Worm (Caenorhabditis elegans) whole organism, late embryonic: ENCODE results near the gene K11D12.7.

ENCODE experiments used
- Y22D7AL.16 ChIP-seq: sonication (generic microtip); optimal IDR thresholded peaks from 2 replicates; lab custom pipeline; 2016; ENCODE audit warnings: missing genetic modification characterization, missing compliant biosample characterization
- ama-1 ChIP-seq: fragments of 150-350 bp; optimal IDR thresholded peaks from 2 replicates; lab custom pipeline; 2014
- hlh-15 ChIP-seq: sonication (generic microtip); optimal IDR thresholded peaks from 2 replicates; lab custom pipeline; 2016; ENCODE audit warnings: missing genetic modification characterization, missing compliant biosample characterization
- hlh-30 ChIP-seq: sonication (generic microtip); optimal IDR thresholded peaks from 2 replicates; lab custom pipeline; 2017; ENCODE audit warnings: antibody characterized with exemption, missing genetic modification characterization, missing compliant biosample characterization; ENCODE audit not compliant: insufficient read depth
- nhr-11 ChIP-seq: fragments of 150-350 bp; optimal IDR thresholded peaks from 2 replicates; lab custom pipeline; 2014; ENCODE audit warnings: missing biosample characterization, missing genetic modification characterization
- npax-4 ChIP-seq: sonication (generic microtip); optimal IDR thresholded peaks from 2 replicates; lab custom pipeline; 2016; ENCODE audit warnings: missing genetic modification characterization, missing compliant biosample characterization
- pha-4 ChIP-seq: fragments of 150-350 bp; optimal IDR thresholded peaks from 2 replicates; lab custom pipeline; 2018; ENCODE audit warnings: missing biosample characterization, missing genetic modification reagents, missing genetic modification characterization
- tbx-2 ChIP-seq: sonication (generic microtip); optimal IDR thresholded peaks from 2 replicates; lab custom pipeline; 2016; ENCODE audit warnings: missing genetic modification characterization, missing compliant biosample characterization
- unc-3 ChIP-seq, 2 experiments: fragments of 200-800 bp in 1 of 2; sonication (Bioruptor generic) in 1 of 2; sonication (generic microtip) in 1 of 2; conservative IDR thresholded peaks in 1 of 2; optimal IDR thresholded peaks in 1 of 2; 2 replicates each; pipeline versions ENCODE4 v1.3.6 to Lab custom; 2016 to 2022; ENCODE audit warnings: missing compliant biosample characterization in 2 of 2, missing genetic modification characterization in 2 of 2, missing genetic modification reagents in 1 of 2
- zip-5 ChIP-seq: sonication (generic microtip); optimal IDR thresholded peaks from 2 replicates; lab custom pipeline; 2016; ENCODE audit warnings: missing genetic modification characterization, missing compliant biosample characterization

DNA sequence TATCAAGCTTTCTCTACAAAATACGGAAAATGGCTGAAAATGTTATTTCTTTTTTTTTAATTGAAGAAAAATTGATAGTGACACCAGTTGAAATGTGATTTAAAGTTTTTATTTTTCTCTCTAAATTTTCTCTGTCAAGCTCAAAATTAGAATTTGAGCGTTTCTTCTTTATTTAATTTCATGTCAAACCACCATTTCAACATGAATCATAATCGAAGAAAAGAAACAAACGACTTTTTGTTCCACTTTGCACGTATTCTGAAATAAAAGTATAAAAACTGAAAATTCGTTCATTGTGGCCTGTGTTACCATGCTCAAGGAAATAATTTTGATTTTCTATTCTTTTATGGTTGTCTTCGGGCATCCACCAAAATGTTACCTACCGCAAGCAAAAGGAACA lies 3.2 kb downstream of the K11D12.7 start, which contains the start of gene K11D12.13:
- TF ChIP-seq ama-1 (lab: Kevin White, UChicago) (no peak), unc-3 (GFP tag; conservative IDR thresholded peaks at IDR 0.05; lab: Robert Waterston, UW) (no peak), unc-3 (tag; optimal IDR thresholded peaks at IDR 0.05; lab: Kevin White, UChicago) (no peak), Y22D7AL.16 (no peak), hlh-15 (tag; lab: Kevin White, UChicago) (no peak), hlh-30 (tag; lab: Kevin White, UChicago) (no peak), nhr-11 (tag; lab: Kevin White, UChicago) (no peak), tbx-2 (tag; lab: Kevin White, UChicago) (no peak), npax-4 (tag; lab: Kevin White, UChicago) (no peak), pha-4 (tag; lab: Kevin White, UChicago) (no peak), zip-5 (tag; lab: Kevin White, UChicago) (no peak)
